Worm (Caenorhabditis elegans) whole organism, L3 larva: ENCODE data around the gene aman-1.

Experiments used
- elt-1 ChIP-seq: fragments of 150-350 bp; optimal IDR thresholded peaks from 2 replicates; lab custom pipeline; 2014; ENCODE audit warnings: missing biosample characterization, missing genetic modification characterization
- fkh-10 ChIP-seq: sonication (generic microtip); optimal IDR thresholded peaks from 2 replicates; lab custom pipeline; 2017; ENCODE audit warnings: missing biosample characterization, missing genetic modification reagents, missing genetic modification characterization
- nhr-12 ChIP-seq: fragments of 150-350 bp; optimal IDR thresholded peaks from 2 replicates; lab custom pipeline; 2014; ENCODE audit warnings: missing biosample characterization, missing genetic modification characterization

- no peak for TF ChIP-seq fkh-10 (GFP tag; lab: Kevin White, UChicago)
- no peak for TF ChIP-seq nhr-12 (tag; lab: Kevin White, UChicago)
- no peak for TF ChIP-seq elt-1
Observed at ce11 chrX:4698271-4698670, 34.6 kb upstream of the aman-1 start.
